Fruit fly (Drosophila melanogaster) whole organism, prepupa: ENCODE results near the gene CG42525.

ENCODE experiments used
- CG10669 ChIP-seq: fragments of 200-800 bp; sonication (Bioruptor generic); optimal IDR thresholded peaks from 3 replicates; lab custom pipeline; 2018; ENCODE audit warnings: missing biosample characterization, mild to moderate bottlenecking, missing genetic modification characterization, moderate library complexity
- CG11294 ChIP-seq: fragments of 200-800 bp; sonication (Bioruptor generic); IDR thresholded peaks from 2 replicates; pipeline ENCODE4 v1.3.6; 2022; ENCODE audit warnings: missing biosample characterization, missing genetic modification characterization
- CG11762 ChIP-seq: fragments of 200-800 bp; sonication (Bioruptor generic); optimal IDR thresholded peaks from 3 replicates; lab custom pipeline; 2016; ENCODE audit warnings: missing biosample characterization, missing genetic modification characterization; ENCODE audit not compliant: insufficient read depth
- CG1621 ChIP-seq: fragments of 200-800 bp; sonication (Bioruptor generic); optimal IDR thresholded peaks from 3 replicates; lab custom pipeline; 2018; ENCODE audit warnings: missing biosample characterization, mild to moderate bottlenecking, missing genetic modification characterization
- CG16779 ChIP-seq: fragments of 200-800 bp; sonication (Bioruptor generic); optimal IDR thresholded peaks from 3 replicates; lab custom pipeline; 2017; ENCODE audit warnings: missing biosample characterization, mild to moderate bottlenecking, missing genetic modification characterization
- CG32006 ChIP-seq: fragments of 200-800 bp; sonication (Bioruptor generic); optimal IDR thresholded peaks from 3 replicates; lab custom pipeline; 2017; ENCODE audit warnings: missing biosample characterization, mild to moderate bottlenecking, missing genetic modification characterization
- CG34406 ChIP-seq: fragments of 200-800 bp; sonication (Bioruptor generic); optimal IDR thresholded peaks from 3 replicates; lab custom pipeline; 2016; ENCODE audit warnings: missing biosample characterization, missing genetic modification characterization
- CG3919 ChIP-seq: fragments of 200-800 bp; sonication (Bioruptor generic); optimal IDR thresholded peaks from 3 replicates; lab custom pipeline; 2016; ENCODE audit warnings: missing biosample characterization, missing genetic modification characterization
- CG4318 ChIP-seq: fragments of 200-800 bp; sonication (Bioruptor generic); optimal IDR thresholded peaks from 3 replicates; lab custom pipeline; 2017; ENCODE audit warnings: missing biosample characterization, mild to moderate bottlenecking, missing genetic modification characterization
- CG6276 ChIP-seq: fragments of 200-800 bp; sonication (Bioruptor generic); optimal IDR thresholded peaks from 2 replicates; lab custom pipeline; 2017; ENCODE audit warnings: missing biosample characterization, mild to moderate bottlenecking, missing genetic modification characterization
- CG6792 ChIP-seq: fragments of 200-800 bp; sonication (Bioruptor generic); optimal IDR thresholded peaks from 3 replicates; lab custom pipeline; 2016; ENCODE audit warnings: missing biosample characterization, missing genetic modification characterization
- CG6808 ChIP-seq: fragments of 200-800 bp; sonication (Bioruptor generic); optimal IDR thresholded peaks from 3 replicates; lab custom pipeline; 2017; ENCODE audit warnings: missing biosample characterization, missing genetic modification characterization, mild to moderate bottlenecking, moderate library complexity, missing genetic modification reagents
- CG8319 ChIP-seq: fragments of 200-800 bp; sonication (Bioruptor generic); optimal IDR thresholded peaks from 3 replicates; lab custom pipeline; 2016; ENCODE audit warnings: missing biosample characterization, missing genetic modification characterization
- CG8632 ChIP-seq: fragments of 200-800 bp; sonication (Bioruptor generic); optimal IDR thresholded peaks from 3 replicates; lab custom pipeline; 2016; ENCODE audit warnings: missing biosample characterization, missing genetic modification characterization
- Ets21C ChIP-seq: fragments of 200-800 bp; sonication (Bioruptor generic); optimal IDR thresholded peaks from 3 replicates; lab custom pipeline; 2016; ENCODE audit warnings: missing biosample characterization, missing genetic modification characterization
- Ets96B ChIP-seq: fragments of 200-800 bp; optimal IDR thresholded peaks from 2 replicates; lab custom pipeline; 2019; ENCODE audit warnings: missing biosample characterization, mild to moderate bottlenecking, missing genetic modification characterization, moderate library complexity
- Hr38 ChIP-seq: sonication (Bioruptor generic); optimal IDR thresholded peaks from 2 replicates; lab custom pipeline; 2016; ENCODE audit warnings: missing biosample characterization, missing genetic modification characterization
- Hr39 ChIP-seq: fragments of 200-800 bp; sonication (Bioruptor generic); optimal IDR thresholded peaks from 2 replicates; lab custom pipeline; 2016; ENCODE audit warnings: missing biosample characterization, missing genetic modification characterization
- Lpt ChIP-seq: fragments of 200-800 bp; sonication (Bioruptor generic); optimal IDR thresholded peaks from 3 replicates; lab custom pipeline; 2016; ENCODE audit warnings: missing biosample characterization, missing genetic modification characterization
- Met ChIP-seq: fragments of 200-800 bp; sonication (Bioruptor generic); optimal IDR thresholded peaks from 3 replicates; lab custom pipeline; 2016; ENCODE audit warnings: missing biosample characterization, missing genetic modification characterization
- Smox ChIP-seq: fragments of 200-800 bp; sonication (Bioruptor generic); optimal IDR thresholded peaks from 3 replicates; lab custom pipeline; 2016; ENCODE audit warnings: missing biosample characterization, missing genetic modification characterization
- Sox102F ChIP-seq: fragments of 200-800 bp; sonication (Bioruptor generic); optimal IDR thresholded peaks from 2 replicates; lab custom pipeline; 2016; ENCODE audit warnings: missing biosample characterization, mild to moderate bottlenecking, missing genetic modification characterization
- Sox14 ChIP-seq: fragments of 200-800 bp; sonication (Bioruptor generic); optimal IDR thresholded peaks from 3 replicates; lab custom pipeline; 2016; ENCODE audit warnings: missing biosample characterization, missing genetic modification characterization
- Sox15 ChIP-seq: fragments of 200-800 bp; sonication (Bioruptor generic); optimal IDR thresholded peaks from 3 replicates; lab custom pipeline; 2016; ENCODE audit warnings: missing biosample characterization, missing genetic modification characterization
- achi ChIP-seq: fragments of 200-800 bp; sonication (Bioruptor generic); optimal IDR thresholded peaks from 3 replicates; lab custom pipeline; 2016; ENCODE audit warnings: missing biosample characterization, missing genetic modification characterization
- acj6 ChIP-seq: fragments of 200-800 bp; sonication (Bioruptor generic); optimal IDR thresholded peaks from 3 replicates; lab custom pipeline; 2016; ENCODE audit warnings: missing biosample characterization, missing genetic modification characterization
- cyc ChIP-seq: fragments of 200-800 bp; sonication (Bioruptor generic); optimal IDR thresholded peaks from 3 replicates; lab custom pipeline; 2016; ENCODE audit warnings: missing biosample characterization, missing genetic modification characterization
- dac ChIP-seq: fragments of 200-800 bp; sonication (Bioruptor generic); optimal IDR thresholded peaks from 2 replicates; lab custom pipeline; 2017; ENCODE audit warnings: missing biosample characterization, mild to moderate bottlenecking, missing genetic modification characterization
- eg ChIP-seq: fragments of 200-800 bp; sonication (Bioruptor generic); IDR thresholded peaks from 3 replicates; pipeline ENCODE4 v1.3.6; 2022; ENCODE audit warnings: missing biosample characterization, missing genetic modification characterization
- lz ChIP-seq: fragments of 200-800 bp; sonication (Bioruptor generic); optimal IDR thresholded peaks from 3 replicates; lab custom pipeline; 2016; ENCODE audit warnings: missing biosample characterization, missing genetic modification characterization
- net ChIP-seq: fragments of 200-800 bp; sonication (Bioruptor generic); optimal IDR thresholded peaks from 3 replicates; lab custom pipeline; 2016; ENCODE audit warnings: missing biosample characterization, missing genetic modification characterization
- pdm3 ChIP-seq: fragments of 200-800 bp; sonication (Bioruptor generic); optimal IDR thresholded peaks from 3 replicates; lab custom pipeline; 2016; ENCODE audit warnings: missing biosample characterization, missing genetic modification characterization
- salr ChIP-seq, 2 experiments: fragments of 200-800 bp; sonication (Bioruptor generic); optimal IDR thresholded peaks; 3 replicates each; lab custom pipeline; 2016 to 2018; ENCODE audit warnings: missing biosample characterization in 2 of 2, missing genetic modification characterization in 2 of 2, mild to moderate bottlenecking in 1 of 2
- ss ChIP-seq, 2 experiments: fragments of 200-800 bp; sonication (Bioruptor generic); optimal IDR thresholded peaks; 2 replicates in 1 of 2; 3 replicates in 1 of 2; lab custom pipeline; 2017 to 2018; ENCODE audit warnings: mild to moderate bottlenecking in 2 of 2, missing biosample characterization in 2 of 2, missing genetic modification characterization in 2 of 2, moderate library complexity in 1 of 2
- svp ChIP-seq: fragments of 200-800 bp; sonication (Bioruptor generic); peaks from one replicate; lab custom pipeline; 2016; ENCODE audit warnings: missing biosample characterization, missing genetic modification characterization

The CG42525 gene

dm6 chr3L:3206263-3206662 is 16.7 kb upstream of the CG42525 start, which contains the start of gene CG33160:
Gene CG33160, minus strand, starts transcription at chr3L:3206363.
- TF ChIP-seq CG11762 (GFP tag; lab: Kevin White, UChicago) (no peak), CG8319 (GFP tag; lab: Kevin White, UChicago) (no peak), CG1621 (no peak), cyc (GFP tag; lab: Kevin White, UChicago) (no peak), Lpt (GFP tag; lab: Kevin White, UChicago) (no peak), lz (GFP tag; lab: Kevin White, UChicago) (no peak), CG32006 (no peak), Ets21C (GFP tag; lab: Kevin White, UChicago) (no peak), CG4318 (GFP tag; lab: Kevin White, UChicago) (no peak)

- no peak for TF ChIP-seq svp
- TF ChIP-seq CG6808 = no peak
- TF ChIP-seq CG6276 (GFP tag; lab: Kevin White, UChicago) = no peak
- TF ChIP-seq Sox102F (GFP tag; lab: Kevin White, UChicago) = no peak
- TF ChIP-seq Hr38 = no peak
- no peak for TF ChIP-seq CG11294
- TF ChIP-seq salr (GFP tag; optimal IDR thresholded peaks at IDR 0.05; lab: Kevin White, UChicago) = no peak
Measured at dm6 chr3L:3205349-3205748, 15.8 kb upstream of the CG42525 start, which contains the start of gene CG32277. Gene CG32277, minus strand, starts transcription at chr3L:3205449.

- no peak for TF ChIP-seq salr (GFP tag; optimal IDR thresholded peaks at IDR 0.05; lab: Kevin White, UChicago)
- no peak for TF ChIP-seq eg (GFP tag; lab: Robert Waterston, UW)
- no peak for TF ChIP-seq ss (GFP tag; optimal IDR thresholded peaks at IDR 0.05; lab: Kevin White, UChicago)
- no peak for TF ChIP-seq svp
- TF ChIP-seq CG8632 (GFP tag; lab: Kevin White, UChicago) = no peak
- TF ChIP-seq cyc (GFP tag; lab: Kevin White, UChicago) = no peak
- TF ChIP-seq Sox15 (GFP tag; lab: Kevin White, UChicago) = no peak
- no peak for TF ChIP-seq Smox
- no peak for TF ChIP-seq Ets96B (tag; lab: Kevin White, UChicago)
- TF ChIP-seq acj6 = no peak
- no peak for TF ChIP-seq Hr39 (GFP tag; lab: Kevin White, UChicago)
- no peak for TF ChIP-seq CG6792
- TF ChIP-seq achi = no peak
Measured at dm6 chr3L:3204348-3204747, 14.8 kb upstream of the CG42525 start, which contains the start of gene CG33159. Gene CG33159, minus strand, starts transcription at chr3L:3204448.

- TF ChIP-seq net (GFP tag; lab: Kevin White, UChicago) (no peak), CG34406 (no peak), CG6792 (no peak), CG16779 (no peak), Sox14 (GFP tag; lab: Kevin White, UChicago) (no peak), ss (GFP tag; optimal IDR thresholded peaks at IDR 0.05; lab: Kevin White, UChicago) (no peak), pdm3 (GFP tag; lab: Kevin White, UChicago) (no peak), CG3919 (no peak), dac (no peak), CG10669 (GFP tag; lab: Kevin White, UChicago) (no peak), Met (no peak)
Measured at dm6 chr3L:3203062-3203461, 13.5 kb upstream of the CG42525 start, which contains the start of gene CG32271. Gene CG32271, minus strand, starts transcription at chr3L:3203162.
